Fruit fly (Drosophila melanogaster) whole organism, embryonic: Measurements from ENCODE around the gene CG32573.
A peak's percentile ranks its signal among the peaks of the same experiment; 100 is the strongest.

Source experiments
- B-H1 ChIP-seq: fragments of 200-800 bp; sonication (Bioruptor generic); IDR thresholded peaks from 3 replicates; pipeline ENCODE4 v1.3.6; 2022; ENCODE audit warnings: missing biosample characterization, missing genetic modification characterization
- C15 ChIP-seq: fragments of 200-800 bp; sonication (Bioruptor generic); IDR thresholded peaks from 3 replicates; pipeline ENCODE4 v1.3.6; 2022; ENCODE audit warnings: missing biosample characterization, missing genetic modification characterization
- CG10959 ChIP-seq: fragments of 200-800 bp; sonication (Bioruptor generic); IDR thresholded peaks from 2 replicates; pipeline ENCODE4 v1.3.6; 2022; ENCODE audit warnings: missing biosample characterization, missing genetic modification characterization
- CG11085 ChIP-seq: fragments of 200-800 bp; sonication (Bioruptor generic); IDR thresholded peaks from 2 replicates; pipeline ENCODE4 v1.3.6; 2022; ENCODE audit warnings: missing biosample characterization, missing genetic modification characterization
- CG11456 ChIP-seq: fragments of 200-800 bp; sonication (Bioruptor generic); IDR thresholded peaks from 3 replicates; pipeline ENCODE4 v1.3.6; 2022; ENCODE audit warnings: missing biosample characterization, missing genetic modification characterization
- CG12104 ChIP-seq: fragments of 200-800 bp; sonication (Bioruptor generic); optimal IDR thresholded peaks from 3 replicates; lab custom pipeline; 2016; ENCODE audit warnings: missing biosample characterization, missing genetic modification characterization
- CG14441 ChIP-seq: fragments of 200-800 bp; sonication (Bioruptor generic); IDR thresholded peaks from 2 replicates; pipeline ENCODE4 v1.3.6; 2022; ENCODE audit warnings: missing biosample characterization, missing genetic modification characterization
- CG15479 ChIP-seq: fragments of 200-800 bp; sonication (Bioruptor generic); optimal IDR thresholded peaks from 3 replicates; lab custom pipeline; 2019; ENCODE audit warnings: missing biosample characterization, mild to moderate bottlenecking, missing genetic modification characterization, moderate library complexity
- CG17186 ChIP-seq: fragments of 200-800 bp; sonication (Bioruptor generic); optimal IDR thresholded peaks from 3 replicates; lab custom pipeline; 2017; ENCODE audit warnings: missing biosample characterization, missing genetic modification reagents, missing genetic modification characterization
- CG17361 ChIP-seq: fragments of 200-800 bp; sonication (Bioruptor generic); IDR thresholded peaks from 3 replicates; pipeline ENCODE4 v1.3.6; 2022; ENCODE audit warnings: missing biosample characterization, missing genetic modification characterization
- CG17385 ChIP-seq: fragments of 200-800 bp; sonication (Bioruptor generic); optimal IDR thresholded peaks from 3 replicates; lab custom pipeline; 2018; ENCODE audit warnings: missing biosample characterization, mild to moderate bottlenecking, missing genetic modification characterization
- CG17912 ChIP-seq: fragments of 200-800 bp; sonication (Bioruptor generic); optimal IDR thresholded peaks from 2 replicates; lab custom pipeline; 2018; ENCODE audit warnings: missing biosample characterization, mild to moderate bottlenecking, missing genetic modification characterization
- CG32772 ChIP-seq: fragments of 200-800 bp; sonication (Bioruptor generic); IDR thresholded peaks from 2 replicates; pipeline ENCODE4 v1.3.6; 2022; ENCODE audit warnings: missing biosample characterization, missing genetic modification characterization
- CG4282 ChIP-seq: fragments of 200-800 bp; sonication (Bioruptor generic); optimal IDR thresholded peaks from 2 replicates; lab custom pipeline; 2016; ENCODE audit warnings: missing biosample characterization, missing genetic modification characterization
- CG6791 ChIP-seq: fragments of 200-800 bp; sonication (Bioruptor generic); IDR thresholded peaks from 3 replicates; pipeline ENCODE4 v1.3.6; 2022; ENCODE audit warnings: missing biosample characterization, missing genetic modification characterization; ENCODE audit not compliant: partially characterized antibody
- CG7271 ChIP-seq: fragments of 200-800 bp; sonication (Bioruptor generic); optimal IDR thresholded peaks from 2 replicates; lab custom pipeline; 2018; ENCODE audit warnings: missing biosample characterization, mild to moderate bottlenecking, missing genetic modification characterization, moderate library complexity
- CG7357 ChIP-seq: fragments of 200-800 bp; sonication (Bioruptor generic); IDR thresholded peaks from 3 replicates; pipeline ENCODE4 v1.3.6; 2022; ENCODE audit warnings: missing biosample characterization, missing genetic modification characterization
- CG7786 ChIP-seq: fragments of 200-800 bp; sonication (Bioruptor generic); optimal IDR thresholded peaks from 2 replicates; lab custom pipeline; 2016; ENCODE audit warnings: missing biosample characterization, missing genetic modification characterization
- CoRest ChIP-seq: fragments of 200-800 bp; sonication (Bioruptor generic); optimal IDR thresholded peaks from 3 replicates; lab custom pipeline; 2018; ENCODE audit warnings: missing biosample characterization, mild to moderate bottlenecking, missing genetic modification characterization, moderate library complexity
- Hey ChIP-seq: fragments of 200-800 bp; sonication (Bioruptor generic); optimal IDR thresholded peaks from 3 replicates; lab custom pipeline; 2018; ENCODE audit warnings: missing biosample characterization, mild to moderate bottlenecking, missing genetic modification characterization
- Hr3 ChIP-seq: fragments of 200-800 bp; sonication (Bioruptor generic); optimal IDR thresholded peaks from 3 replicates; lab custom pipeline; 2016; ENCODE audit warnings: missing biosample characterization, missing genetic modification characterization
- Hr51 ChIP-seq, 2 experiments: fragments of 200-800 bp; sonication (Bioruptor generic); optimal IDR thresholded peaks; 2 replicates in 1 of 2; 3 replicates in 1 of 2; lab custom pipeline; 2016 to 2018; ENCODE audit warnings: missing biosample characterization in 2 of 2, missing genetic modification characterization in 2 of 2, mild to moderate bottlenecking in 1 of 2, moderate library complexity in 1 of 2
- Lhr ChIP-seq: fragments of 200-800 bp; sonication (Bioruptor generic); optimal IDR thresholded peaks from 3 replicates; lab custom pipeline; 2017; ENCODE audit warnings: mild to moderate bottlenecking, missing biosample characterization, missing genetic modification reagents, missing genetic modification characterization
- Lpt ChIP-seq: fragments of >200 bp; optimal IDR thresholded peaks from 2 replicates; lab custom pipeline; 2018; ENCODE audit warnings: missing biosample characterization, missing genetic modification characterization
- Nf-YC ChIP-seq: fragments of 200-800 bp; optimal IDR thresholded peaks from 3 replicates; lab custom pipeline; 2019; ENCODE audit warnings: missing biosample characterization, mild to moderate bottlenecking, missing genetic modification characterization, moderate library complexity
- Sox102F ChIP-seq: fragments of 200-800 bp; sonication (Bioruptor generic); optimal IDR thresholded peaks from 2 replicates; lab custom pipeline; 2018; ENCODE audit warnings: missing biosample characterization, mild to moderate bottlenecking, missing genetic modification characterization, moderate library complexity
- Taf1 ChIP-seq: fragments of 200-800 bp; sonication (Bioruptor generic); IDR thresholded peaks from 2 replicates; pipeline ENCODE4 v1.3.6; 2022; ENCODE audit warnings: missing biosample characterization, missing genetic modification characterization
- ac ChIP-seq: fragments of 200-800 bp; sonication (Bioruptor generic); optimal IDR thresholded peaks from 3 replicates; lab custom pipeline; 2017; ENCODE audit warnings: missing biosample characterization, mild to moderate bottlenecking, missing genetic modification characterization
- ash1 ChIP-seq: fragments of 200-800 bp; sonication (Bioruptor generic); optimal IDR thresholded peaks from 2 replicates; lab custom pipeline; 2018; ENCODE audit warnings: missing biosample characterization, mild to moderate bottlenecking, missing genetic modification characterization
- bigmax ChIP-seq: fragments of 200-800 bp; sonication (Bioruptor generic); optimal IDR thresholded peaks from 2 replicates; lab custom pipeline; 2018; ENCODE audit warnings: missing biosample characterization, mild to moderate bottlenecking, missing genetic modification characterization
- caup ChIP-seq: fragments of 200-800 bp; sonication (Bioruptor generic); optimal IDR thresholded peaks from 3 replicates; lab custom pipeline; 2017; ENCODE audit warnings: missing biosample characterization, mild to moderate bottlenecking, missing genetic modification characterization, moderate library complexity; ENCODE audit not compliant: severe bottlenecking
- corto ChIP-seq: fragments of 200-800 bp; sonication (Bioruptor generic); optimal IDR thresholded peaks from 2 replicates; lab custom pipeline; 2016; ENCODE audit warnings: missing biosample characterization, mild to moderate bottlenecking, missing genetic modification characterization, moderate library complexity
- gfzf ChIP-seq: fragments of 200-800 bp; sonication (Bioruptor generic); optimal IDR thresholded peaks from 2 replicates; lab custom pipeline; 2016; ENCODE audit warnings: missing biosample characterization, mild to moderate bottlenecking, missing genetic modification characterization, moderate library complexity
- hth ChIP-seq: fragments of >200 bp; optimal IDR thresholded peaks from 2 replicates; lab custom pipeline; 2017; ENCODE audit warnings: inconsistent platforms
- klu ChIP-seq: fragments of 200-800 bp; sonication (Bioruptor generic); IDR thresholded peaks from 2 replicates; pipeline ENCODE4 v1.3.6; 2022; ENCODE audit warnings: missing biosample characterization, missing genetic modification characterization
- maf-S ChIP-seq: fragments of 200-800 bp; sonication (Bioruptor generic); optimal IDR thresholded peaks from 2 replicates; lab custom pipeline; 2016; ENCODE audit warnings: missing biosample characterization, missing genetic modification characterization
- oc ChIP-seq: fragments of 200-800 bp; sonication (Bioruptor generic); optimal IDR thresholded peaks from 2 replicates; lab custom pipeline; 2018; ENCODE audit warnings: missing biosample characterization, mild to moderate bottlenecking, missing genetic modification characterization, moderate library complexity
- pnt ChIP-seq: fragments of 200-800 bp; sonication (Bioruptor generic); optimal IDR thresholded peaks from 3 replicates; lab custom pipeline; 2016; ENCODE audit warnings: missing biosample characterization, missing genetic modification characterization
- pzg ChIP-seq: fragments of 200-800 bp; sonication (Bioruptor generic); optimal IDR thresholded peaks from 3 replicates; lab custom pipeline; 2018; ENCODE audit warnings: missing biosample characterization, mild to moderate bottlenecking, missing genetic modification characterization, moderate library complexity
- ranshi ChIP-seq: fragments of 200-800 bp; sonication (Bioruptor generic); IDR thresholded peaks from 2 replicates; pipeline ENCODE4 v1.3.6; 2022; ENCODE audit warnings: missing biosample characterization, missing genetic modification characterization
- rib ChIP-seq: fragments of 200-800 bp; sonication (Bioruptor generic); IDR thresholded peaks from 2 replicates; pipeline ENCODE4 v1.3.6; 2022; ENCODE audit warnings: missing biosample characterization, missing genetic modification characterization
- run ChIP-seq: fragments of 200-800 bp; sonication (Bioruptor generic); optimal IDR thresholded peaks from 3 replicates; lab custom pipeline; 2018; ENCODE audit warnings: missing biosample characterization, mild to moderate bottlenecking, missing genetic modification characterization
- sc ChIP-seq, 3 experiments: fragments of >200 bp in 2 of 3; fragments of 200-800 bp in 1 of 3; sonication (Bioruptor generic) in 1 of 3; optimal IDR thresholded peaks; 2 replicates in 2 of 3; 3 replicates in 1 of 3; lab custom pipeline; 2017; ENCODE audit warnings: mild to moderate bottlenecking in 1 of 3, missing biosample characterization in 1 of 3, missing genetic modification characterization in 1 of 3, missing genetic modification reagents in 1 of 3
- schlank ChIP-seq: fragments of 200-800 bp; sonication (Bioruptor generic); optimal IDR thresholded peaks from 2 replicates; lab custom pipeline; 2018; ENCODE audit warnings: missing biosample characterization, mild to moderate bottlenecking, missing genetic modification characterization
- sna ChIP-seq: fragments of 200-800 bp; sonication (Bioruptor generic); IDR thresholded peaks from 2 replicates; pipeline ENCODE4 v1.3.6; 2022; ENCODE audit warnings: missing biosample characterization, missing genetic modification characterization; ENCODE audit not compliant: partially characterized antibody
- tap ChIP-seq: fragments of 200-800 bp; optimal IDR thresholded peaks from 3 replicates; lab custom pipeline; 2019; ENCODE audit warnings: missing biosample characterization, mild to moderate bottlenecking, missing genetic modification characterization, moderate library complexity
- wdn ChIP-seq: fragments of 200-800 bp; sonication (Bioruptor generic); IDR thresholded peaks from 2 replicates; pipeline ENCODE4 v1.3.6; 2022; ENCODE audit warnings: missing biosample characterization, missing genetic modification characterization
- z ChIP-seq: fragments of 200-800 bp; sonication (Bioruptor generic); IDR thresholded peaks from 3 replicates; pipeline ENCODE4 v1.3.6; 2022; ENCODE audit warnings: missing biosample characterization, missing genetic modification characterization

The CG32573 gene

dm6 chrX:16637594-16638485, 13.3 kb upstream of the CG32573 start, which contains the start of gene RpS19a (continued):
- TF ChIP-seq ash1 (peak; percentile 86), schlank (tag; lab: Kevin White, UChicago) (peak; percentile 85), caup (GFP tag; lab: Kevin White, UChicago) (peak; percentile 92), CG15479 (GFP tag; lab: Kevin White, UChicago) (peak; percentile 15), CG14441 (GFP tag; lab: Robert Waterston, UW) (peak; percentile 39; the same call in 1 of the 2 replicates), rib (GFP tag; lab: Robert Waterston, UW) (peak; percentile 56), sna (GFP tag; lab: Robert Waterston, UW) (no peak), Hr3 (GFP tag; lab: Kevin White, UChicago) (no peak), CG17186 (GFP tag; lab: Kevin White, UChicago) (peak; percentile 72), tap (tag; lab: Kevin White, UChicago) (peak; percentile 50), Taf1 (GFP tag; lab: Robert Waterston, UW) (peak; percentile 21; the same call in 1 of the 2 replicates), Sox102F (peak; percentile 36), CG11085 (peak; percentile 76), CG4282 (GFP tag; lab: Kevin White, UChicago) (no peak), z (GFP tag; lab: Robert Waterston, UW) (no peak), CG7271 (peak; percentile 77), run (peak; percentile 31), wdn (peak; percentile 57), ranshi (GFP tag; lab: Robert Waterston, UW) (peak; percentile 72), pzg (no peak), maf-S (GFP tag; lab: Kevin White, UChicago) (no peak), CG17385 (GFP tag; lab: Kevin White, UChicago) (peak; percentile 85), hth (lab: Kevin White, UChicago) (no peak), Lpt (no peak), pnt (GFP tag; lab: Kevin White, UChicago) (no peak), sc (optimal IDR thresholded peaks at IDR 0.05; lab: Kevin White, UChicago) (no peak), sc (GFP tag; optimal IDR thresholded peaks at IDR 0.05; lab: Kevin White, UChicago) (peak; percentile 80), CG17912 (GFP tag; lab: Kevin White, UChicago) (peak; percentile 94), CG32772 (GFP tag; lab: Robert Waterston, UW) (peak; percentile 33; the same call in 1 of the 2 replicates), CG7786 (GFP tag; lab: Kevin White, UChicago) (peak; percentile 37), bigmax (peak; percentile 87), CG17361 (GFP tag; lab: Robert Waterston, UW) (peak; percentile 84), ac (GFP tag; lab: Kevin White, UChicago) (peak; percentile 75), CoRest (tag; lab: Kevin White, UChicago) (peak; percentile 57), B-H1 (GFP tag; lab: Robert Waterston, UW) (peak; percentile 48; the same call in 1 of the 3 replicates), C15 (GFP tag; lab: Robert Waterston, UW) (peak; percentile 68; the same call in 1 of the 3 replicates), CG10959 (GFP tag; lab: Robert Waterston, UW) (peak; percentile 66), corto (peak; percentile 2), Lhr (GFP tag; lab: Kevin White, UChicago) (peak; percentile 55), klu (GFP tag; lab: Robert Waterston, UW) (0 out of 2 replicates have a peak, but pooled peaks have one; percentile 33), Hr51 (GFP tag; optimal IDR thresholded peaks at IDR 0.05; lab: Kevin White, UChicago) (peak; percentile 49 to 50), gfzf (GFP tag; lab: Kevin White, UChicago) (no peak), Hey (tag; lab: Kevin White, UChicago) (peak; percentile 74), oc (tag; lab: Kevin White, UChicago) (no peak), Nf-YC (tag; lab: Kevin White, UChicago) (peak; percentile 66), CG11456 (GFP tag; lab: Robert Waterston, UW) (peak; percentile 92), CG6791 (GFP tag; lab: Robert Waterston, UW) (no peak; the same call in 1 of the 3 replicates), CG7357 (GFP tag; lab: Robert Waterston, UW) (no peak), CG12104 (GFP tag; lab: Kevin White, UChicago) (peak; percentile 84)
